Fruit fly (Drosophila melanogaster) whole organism, embryonic: Measurements from ENCODE around the gene CG12811.

ENCODE experiments used
- BtbVII ChIP-seq: fragments of 200-800 bp; sonication (Bioruptor generic); optimal IDR thresholded peaks from 3 replicates; lab custom pipeline; 2017; ENCODE audit warnings: missing biosample characterization, mild to moderate bottlenecking, missing genetic modification characterization
- CG10267 ChIP-seq: fragments of 200-800 bp; sonication (Bioruptor generic); optimal IDR thresholded peaks from 2 replicates; lab custom pipeline; 2018; ENCODE audit warnings: missing biosample characterization, mild to moderate bottlenecking, missing genetic modification characterization, moderate library complexity
- abd-A ChIP-seq: fragments of 200-800 bp; sonication (Bioruptor generic); optimal IDR thresholded peaks from 3 replicates; lab custom pipeline; 2019; ENCODE audit warnings: missing biosample characterization, mild to moderate bottlenecking, missing genetic modification characterization, moderate library complexity
- dan ChIP-seq: fragments of 200-800 bp; sonication (Bioruptor generic); IDR thresholded peaks from 2 replicates; pipeline ENCODE4 v1.3.6; 2022; ENCODE audit warnings: missing biosample characterization, missing genetic modification characterization
- klu ChIP-seq: fragments of 200-800 bp; sonication (Bioruptor generic); IDR thresholded peaks from 2 replicates; pipeline ENCODE4 v1.3.6; 2022; ENCODE audit warnings: missing biosample characterization, missing genetic modification characterization
- lola ChIP-seq, 3 experiments: fragments of >200 bp in 2 of 3; fragments of 200-800 bp in 1 of 3; sonication (Bioruptor generic) in 1 of 3; optimal IDR thresholded peaks; 2 replicates each; lab custom pipeline; 2017 to 2019; ENCODE audit warnings: missing biosample characterization in 3 of 3, missing genetic modification characterization in 3 of 3, mild to moderate bottlenecking in 1 of 3, moderate library complexity in 1 of 3
- ttk ChIP-seq: fragments of 200-800 bp; sonication (Bioruptor generic); IDR thresholded peaks from 2 replicates; pipeline ENCODE4 v2.1.2; 2022; ENCODE audit warnings: missing biosample characterization, missing genetic modification characterization

DNA sequence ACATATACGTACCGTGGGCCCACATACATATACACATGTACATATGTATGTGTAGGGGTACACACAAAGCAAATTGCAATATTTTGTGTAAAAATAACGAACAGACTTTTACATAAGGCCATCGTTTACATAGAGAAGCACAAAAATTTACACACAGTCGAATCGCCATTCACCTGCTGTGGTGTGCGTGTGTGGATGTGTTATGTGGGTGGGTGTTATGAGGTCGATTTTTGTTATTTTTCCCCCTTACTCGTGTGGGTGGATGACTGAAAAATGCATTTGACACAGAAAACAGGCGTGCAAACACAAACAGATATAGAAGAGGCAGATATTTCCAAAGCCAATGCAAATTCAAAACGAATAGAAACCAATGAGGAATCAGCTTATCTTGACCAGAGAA is 46.5 kb upstream of the CG12811 start:
- TF ChIP-seq abd-A (tag; lab: Kevin White, UChicago): no peak
- TF ChIP-seq BtbVII (GFP tag; lab: Kevin White, UChicago): no peak
- TF ChIP-seq lola (GFP tag; optimal IDR thresholded peaks at IDR 0.05; lab: Kevin White, UChicago): no peak
- TF ChIP-seq ttk (GFP tag; lab: Robert Waterston, UW): no peak
- no peak for TF ChIP-seq dan (GFP tag; lab: Robert Waterston, UW)
- no peak for TF ChIP-seq CG10267 (tag; lab: Kevin White, UChicago)
- TF ChIP-seq klu (GFP tag; lab: Robert Waterston, UW): no peak
